Worm (Caenorhabditis elegans) whole organism, L2 larva: ENCODE measurements around the gene T24C2.3.

Experiments used
- alr-1 ChIP-seq: fragments of 150-350 bp; optimal IDR thresholded peaks from 2 replicates; lab custom pipeline; 2014; ENCODE audit warnings: missing biosample characterization, missing genetic modification characterization
- fos-1 ChIP-seq: fragments of 150-350 bp; optimal IDR thresholded peaks from 2 replicates; lab custom pipeline; 2014; ENCODE audit warnings: missing biosample characterization, missing genetic modification characterization
- lin-11 ChIP-seq: fragments of 150-350 bp; sonication (generic microtip); optimal IDR thresholded peaks from 2 replicates; lab custom pipeline; 2014; ENCODE audit warnings: missing biosample characterization, missing genetic modification characterization, inconsistent platforms, mixed read lengths
- lin-39 ChIP-seq: fragments of 150-350 bp; optimal IDR thresholded peaks from 2 replicates; lab custom pipeline; 2014; ENCODE audit warnings: missing biosample characterization, missing genetic modification reagents, missing genetic modification characterization
- mdl-1 ChIP-seq, 2 experiments: fragments of 150-350 bp in 1 of 2; sonication (generic microtip) in 1 of 2; optimal IDR thresholded peaks; 2 replicates each; lab custom pipeline; 2017; ENCODE audit warnings: missing biosample characterization in 2 of 2, missing genetic modification characterization in 2 of 2
- nhr-10 ChIP-seq: sonication (generic microtip); optimal IDR thresholded peaks from 2 replicates; lab custom pipeline; 2017; ENCODE audit warnings: missing biosample characterization, missing genetic modification characterization
- nhr-11 ChIP-seq: fragments of 150-350 bp; optimal IDR thresholded peaks from 2 replicates; lab custom pipeline; 2014; ENCODE audit warnings: missing biosample characterization, missing genetic modification characterization
- nhr-12 ChIP-seq: fragments of 150-350 bp; optimal IDR thresholded peaks from 2 replicates; lab custom pipeline; 2014; ENCODE audit warnings: missing biosample characterization, missing genetic modification characterization
- nhr-129 ChIP-seq: fragments of 150-350 bp; optimal IDR thresholded peaks from 2 replicates; lab custom pipeline; 2014; ENCODE audit warnings: missing biosample characterization, missing genetic modification characterization
- nhr-237 ChIP-seq: fragments of 150-350 bp; optimal IDR thresholded peaks from 2 replicates; lab custom pipeline; 2014; ENCODE audit warnings: missing biosample characterization, missing genetic modification characterization
- unc-62 ChIP-seq: fragments of 150-350 bp; optimal IDR thresholded peaks from 2 replicates; lab custom pipeline; 2014; ENCODE audit warnings: missing biosample characterization, missing genetic modification reagents, missing genetic modification characterization

DNA sequence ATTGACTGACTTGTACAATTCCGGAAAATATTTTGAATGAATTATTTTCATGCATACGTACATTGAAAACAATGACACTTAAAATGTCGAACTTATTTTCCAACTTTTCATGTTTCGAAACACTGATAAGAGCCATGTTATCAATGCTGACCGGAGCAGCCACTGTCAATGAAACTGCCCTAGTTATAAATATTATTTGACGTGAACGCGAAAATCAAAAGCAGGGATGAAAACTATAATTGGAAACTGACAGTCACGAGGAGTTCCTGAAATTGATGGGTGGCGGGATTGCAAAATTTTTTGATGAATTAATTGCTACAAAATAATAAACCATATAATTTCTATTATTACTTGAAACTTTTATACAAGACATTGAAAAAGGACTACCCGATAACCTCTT, 3.9 kb upstream of the T24C2.3 start:
- TF ChIP-seq nhr-11 (tag; lab: Kevin White, UChicago) (no peak), mdl-1 (tag; optimal IDR thresholded peaks at IDR 0.05; lab: Kevin White, UChicago) (no peak), nhr-129 (tag; lab: Kevin White, UChicago) (no peak), alr-1 (tag; lab: Kevin White, UChicago) (no peak), unc-62 (no peak), nhr-237 (no peak), nhr-10 (tag; lab: Kevin White, UChicago) (no peak), lin-11 (tag; lab: Kevin White, UChicago) (no peak), lin-39 (no peak), nhr-12 (tag; lab: Kevin White, UChicago) (no peak), fos-1 (peak; percentile 51)
